Worm (Caenorhabditis elegans) whole organism, L4/young adult: ENCODE results near the gene str-63.
"Not testable (repeated sequence)": the region's sequence is repeated elsewhere in the genome, so short reads cannot be mapped to it uniquely, and the experiment has no call there.

Experiments used
- W03F9.2 ChIP-seq: fragments of 150-350 bp; optimal IDR thresholded peaks from 2 replicates; lab custom pipeline; 2014; ENCODE audit warnings: missing biosample characterization, missing genetic modification characterization
- dao-5 ChIP-seq: sonication (generic microtip); optimal IDR thresholded peaks from 2 replicates; lab custom pipeline; 2016; ENCODE audit warnings: missing genotype, missing genetic modification characterization, moderate library complexity, missing compliant biosample characterization

DNA sequence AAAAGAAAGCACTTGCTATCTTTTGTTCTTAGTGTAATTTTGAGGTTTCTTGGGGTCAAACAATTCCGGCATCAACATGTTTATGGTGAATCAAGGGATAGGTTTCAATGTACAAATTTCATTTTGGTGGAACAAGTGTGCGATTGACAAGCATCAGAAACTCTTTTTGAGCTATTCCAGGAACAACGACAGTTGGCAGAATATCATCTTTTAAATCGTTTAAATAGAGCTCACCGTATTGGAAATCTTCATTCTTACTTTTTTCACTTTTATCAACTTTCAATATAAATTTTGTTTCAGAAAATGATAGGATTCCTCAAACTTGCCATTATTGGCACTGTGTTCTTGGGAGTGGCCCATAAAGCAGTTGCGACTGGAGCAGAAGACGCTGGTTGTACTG lies 48.6 kb downstream of the str-63 start, which contains the start of gene T20D4.10:
- TF ChIP-seq dao-5, W03F9.2 (tag; lab: Kevin White, UChicago): not testable (repeated sequence)
